Worm (Caenorhabditis elegans): Measurements from ENCODE around the gene gcs-1.

ce11 chrII:8992780-8993179 is 45.3 kb downstream of the gcs-1 start, which contains the start of gene ooc-5:
- TF ChIP-seq lin-38 (GFP tag; IDR thresholded peaks at IDR 0.05): no peak
- TF ChIP-seq ctbp-1 (GFP tag; IDR thresholded peaks at IDR 0.05): no peak
- no peak for TF ChIP-seq nhr-25 (tag; optimal IDR thresholded peaks at IDR 0.05; ENCODE audit: borderline replicate concordance, insufficient read depth)
- TF ChIP-seq zag-1 (tag; optimal IDR thresholded peaks at IDR 0.05): no peak
- TF ChIP-seq ztf-11 (tag; optimal IDR thresholded peaks at IDR 0.05): no peak

Measured in whole organism, L4 larva.